Fruit fly (Drosophila melanogaster) S2 (cell line): ENCODE data around the gene Oatp33Ea.

Source experiments
- CG8478 ChIP-seq: fragments of >200 bp; optimal IDR thresholded peaks from 2 replicates; lab custom pipeline; 2018
- CTCF ChIP-seq, 2 experiments: fragments of >200 bp; optimal IDR thresholded peaks; 2 replicates each; lab custom pipeline; 2018

DNA sequence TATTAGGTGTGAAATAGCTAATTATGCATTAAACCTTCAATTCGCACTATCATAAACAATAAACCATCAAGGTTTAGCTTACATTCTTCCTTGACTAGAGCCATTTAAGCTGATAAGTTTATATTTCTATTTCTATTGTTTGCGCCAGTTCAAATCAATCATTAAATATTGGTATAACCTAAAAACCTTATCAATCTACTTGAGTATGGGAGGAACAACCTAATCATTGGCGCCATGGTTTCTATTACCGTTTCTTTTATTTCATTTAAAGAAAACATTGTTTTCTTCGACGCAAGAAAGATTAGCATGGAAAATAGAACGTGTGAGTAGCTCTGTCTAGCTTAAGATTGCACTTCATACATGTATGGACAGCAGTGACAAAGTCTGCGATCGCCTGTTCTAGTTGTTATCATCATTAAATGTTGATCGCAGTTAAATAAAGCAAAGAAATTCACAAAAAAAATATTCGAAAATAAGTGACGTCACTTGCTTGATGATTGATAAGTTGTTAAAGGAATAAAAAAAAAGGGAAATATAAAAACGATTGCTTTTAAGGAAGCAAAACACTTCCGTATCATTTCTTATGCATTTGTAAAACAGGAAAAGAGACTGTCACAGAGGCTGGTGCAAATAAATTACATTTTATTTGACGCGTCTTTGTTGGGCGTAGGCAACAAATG, 28.6 kb upstream of the Oatp33Ea start:
- TF ChIP-seq CTCF (optimal IDR thresholded peaks at IDR 0.05; lab: Kevin White, UChicago) (no peak), CG8478 (no peak)
